Fruit fly (Drosophila melanogaster) S2 (cell line): ENCODE measurements around the gene CG13685.

Experiments used
- CG8478 ChIP-seq: fragments of >200 bp; optimal IDR thresholded peaks from 2 replicates; lab custom pipeline; 2018
- CTCF ChIP-seq, 2 experiments: fragments of >200 bp; optimal IDR thresholded peaks; 2 replicates each; lab custom pipeline; 2018

Gene CG13685

DNA sequence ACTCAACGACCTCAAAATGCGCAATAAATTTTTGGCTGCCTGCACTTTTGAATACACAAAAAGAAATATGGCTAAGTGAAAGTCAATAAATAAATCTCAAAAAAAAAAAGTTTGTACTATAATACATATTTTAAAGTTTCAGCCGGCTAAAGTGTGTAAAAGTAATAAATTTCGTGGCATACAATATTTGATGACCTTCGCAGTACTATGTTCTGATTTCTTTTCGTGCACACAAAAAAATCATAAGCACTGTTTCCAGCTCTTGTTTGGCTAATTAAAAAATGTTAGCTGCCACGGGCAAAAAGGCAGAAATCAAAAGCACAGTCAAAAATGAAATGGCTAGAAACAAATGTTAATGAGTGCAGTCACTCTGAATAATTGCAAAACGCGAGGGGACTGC lies 45.1 kb downstream of the CG13685 start:
- no peak for TF ChIP-seq CTCF (optimal IDR thresholded peaks at IDR 0.05; lab: Kevin White, UChicago)
- no peak for TF ChIP-seq CG8478 (lab: Kevin White, UChicago)

DNA sequence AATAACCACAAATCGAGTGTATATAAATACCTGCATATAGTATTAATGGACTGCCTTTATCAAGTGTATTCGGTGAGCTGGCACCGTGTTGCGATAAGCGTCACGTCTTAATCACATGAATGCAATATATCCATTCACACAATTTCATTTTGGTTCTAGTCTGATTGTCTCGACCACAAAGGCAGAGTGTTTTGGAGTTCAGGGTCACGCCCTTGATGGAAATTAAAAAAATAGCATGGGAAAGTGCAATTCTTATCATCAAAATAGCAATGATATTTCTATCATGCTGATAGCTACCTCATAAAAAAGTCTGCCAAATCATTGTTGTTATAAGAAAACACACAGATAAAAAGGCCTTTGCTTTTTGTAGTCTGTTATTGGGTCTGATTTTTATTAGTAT lies 45.6 kb downstream of the CG13685 start:
- no peak for TF ChIP-seq CG8478 (lab: Kevin White, UChicago)
- TF ChIP-seq CTCF (optimal IDR thresholded peaks at IDR 0.05; lab: Kevin White, UChicago), result no peak
